Fruit fly (Drosophila melanogaster) whole organism, wandering third instar larva: ENCODE data around the gene Acf.

Experiments
- Hnf4 ChIP-seq: fragments of 200-800 bp; sonication (Bioruptor generic); optimal IDR thresholded peaks from 2 replicates; lab custom pipeline; 2016; ENCODE audit warnings: missing biosample characterization, mild to moderate bottlenecking, missing genetic modification characterization
- Jra ChIP-seq: sonication (Bioruptor generic); optimal IDR thresholded peaks from 2 replicates; lab custom pipeline; 2016; ENCODE audit warnings: missing biosample characterization, missing genetic modification characterization
- Myc ChIP-seq: fragments of >200 bp; optimal IDR thresholded peaks from 2 replicates; lab custom pipeline; 2017
- OdsH ChIP-seq: fragments of 200-800 bp; sonication (Bioruptor generic); optimal IDR thresholded peaks from 2 replicates; lab custom pipeline; 2016; ENCODE audit warnings: missing biosample characterization, mild to moderate bottlenecking, missing genetic modification characterization
- Rel ChIP-seq, 2 experiments: fragments of 200-800 bp; sonication (Bioruptor generic) in 1 of 2; optimal IDR thresholded peaks; 2 replicates in 1 of 2; 3 replicates in 1 of 2; lab custom pipeline; 2016 to 2019; ENCODE audit warnings: mild to moderate bottlenecking in 2 of 2, missing biosample characterization in 2 of 2, missing genetic modification characterization in 2 of 2, moderate library complexity in 1 of 2
- foxo ChIP-seq, 2 experiments: fragments of 200-800 bp; sonication (Bioruptor generic); optimal IDR thresholded peaks; 2 replicates in 1 of 2; 3 replicates in 1 of 2; lab custom pipeline; 2016 to 2017; ENCODE audit warnings: missing biosample characterization in 2 of 2, missing genetic modification characterization in 2 of 2
- jim ChIP-seq: fragments of 175-275, 200-325 bp; sonication (Bioruptor generic); optimal IDR thresholded peaks from 2 replicates; lab custom pipeline; 2016; ENCODE audit warnings: missing biosample characterization, mild to moderate bottlenecking, missing genetic modification characterization
- psq ChIP-seq: fragments of 200-800 bp; sonication (Bioruptor generic); optimal IDR thresholded peaks from 3 replicates; lab custom pipeline; 2017; ENCODE audit warnings: missing biosample characterization, mild to moderate bottlenecking, missing genetic modification characterization, moderate library complexity
- rgr ChIP-seq: fragments of 200-800 bp; sonication (Bioruptor generic); optimal IDR thresholded peaks from 3 replicates; lab custom pipeline; 2016; ENCODE audit warnings: missing biosample characterization, mild to moderate bottlenecking, missing genetic modification characterization
- sage ChIP-seq: fragments of 200-800 bp; sonication (Bioruptor generic); optimal IDR thresholded peaks from 2 replicates; lab custom pipeline; 2016; ENCODE audit warnings: missing biosample characterization, mild to moderate bottlenecking, missing genetic modification characterization
- usp ChIP-seq: fragments of >200 bp; optimal IDR thresholded peaks from 2 replicates; lab custom pipeline; 2017; ENCODE audit warnings: missing biosample characterization, missing genetic modification characterization

DNA sequence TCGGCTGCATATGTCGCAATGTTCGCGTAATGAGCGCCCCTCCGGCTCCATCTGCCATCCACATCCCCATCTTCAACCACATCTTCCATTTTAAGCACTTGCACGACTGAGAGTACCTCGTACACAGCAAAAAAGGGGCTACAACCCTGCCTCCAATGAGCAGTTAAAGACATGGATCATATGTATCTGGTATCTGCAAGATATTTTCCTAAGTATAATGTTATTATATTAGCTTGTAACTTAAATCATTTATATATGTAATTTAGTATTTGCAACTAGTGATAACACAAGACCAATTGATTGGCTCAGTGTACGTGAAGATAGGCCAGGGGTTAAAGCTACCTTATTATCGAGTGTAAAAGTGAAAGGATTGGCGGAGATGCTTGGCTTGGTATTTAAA lies 31.1 kb upstream of the Acf start:
- no peak for TF ChIP-seq Rel (GFP tag; optimal IDR thresholded peaks at IDR 0.05; lab: Kevin White, UChicago)
- no peak for TF ChIP-seq Rel (tag; optimal IDR thresholded peaks at IDR 0.05; lab: Kevin White, UChicago)
- TF ChIP-seq Myc, result no peak
- TF ChIP-seq sage (GFP tag; lab: Kevin White, UChicago), result no peak
- TF ChIP-seq rgr (GFP tag; lab: Kevin White, UChicago), result no peak
- no peak for TF ChIP-seq Hnf4 (GFP tag; lab: Kevin White, UChicago)
- TF ChIP-seq jim (GFP tag; lab: Kevin White, UChicago), result no peak
- TF ChIP-seq OdsH (GFP tag; lab: Kevin White, UChicago), result no peak
- TF ChIP-seq psq (GFP tag; lab: Kevin White, UChicago), result no peak
- TF ChIP-seq Jra, result no peak
- no peak for TF ChIP-seq foxo (GFP tag; optimal IDR thresholded peaks at IDR 0.05; lab: Kevin White, UChicago)
- no peak for TF ChIP-seq usp (GFP tag; lab: Kevin White, UChicago)
